Worm (Caenorhabditis elegans) whole organism, L1 larva: Measurements from ENCODE around the gene chat-1.

Experiments used
- C04F5.9 ChIP-seq: sonication (generic microtip); optimal IDR thresholded peaks from 2 replicates; lab custom pipeline; 2016; ENCODE audit warnings: missing genetic modification characterization, missing compliant biosample characterization
- C16A3.4 ChIP-seq: fragments of 150-350 bp; optimal IDR thresholded peaks from 2 replicates; lab custom pipeline; 2014; ENCODE audit warnings: missing biosample characterization, missing genetic modification characterization
- Y116A8C.19 ChIP-seq: sonication (generic microtip); optimal IDR thresholded peaks from 2 replicates; lab custom pipeline; 2016; ENCODE audit warnings: missing compliant biosample characterization, missing genetic modification characterization, borderline replicate concordance
- aha-1 ChIP-seq: fragments of 150-350 bp; optimal IDR thresholded peaks from 2 replicates; lab custom pipeline; 2014; ENCODE audit warnings: missing biosample characterization, missing genetic modification characterization
- aly-2 ChIP-seq: fragments of 150-350 bp; optimal IDR thresholded peaks from 2 replicates; lab custom pipeline; 2014; ENCODE audit warnings: missing biosample characterization, missing genetic modification characterization
- ama-1 ChIP-seq: fragments of 150-350 bp; optimal IDR thresholded peaks from 2 replicates; lab custom pipeline; 2014
- blmp-1 ChIP-seq: fragments of 150-350 bp; optimal IDR thresholded peaks from 2 replicates; lab custom pipeline; 2014; ENCODE audit warnings: missing biosample characterization, missing genetic modification characterization
- ceh-82 ChIP-seq, 3 experiments: fragments of 150-350 bp in 1 of 3; sonication (generic microtip) in 2 of 3; optimal IDR thresholded peaks; 2 replicates each; lab custom pipeline; 2014 to 2017; ENCODE audit warnings: missing biosample characterization in 3 of 3, missing genetic modification characterization in 3 of 3
- ceh-88 ChIP-seq: fragments of 200-800 bp; sonication (Bioruptor generic); IDR thresholded peaks from 2 replicates; pipeline ENCODE4 v1.3.6; 2022; ENCODE audit warnings: missing genetic modification characterization, missing compliant biosample characterization
- dpl-1 ChIP-seq, 3 experiments: fragments of 150-350 bp in 2 of 3; sonication (generic microtip) in 1 of 3; optimal IDR thresholded peaks; 2 replicates each; lab custom pipeline; 2014 to 2017; ENCODE audit warnings: missing biosample characterization in 3 of 3, missing genetic modification characterization in 3 of 3, missing genetic modification reagents in 3 of 3
- dsc-1 ChIP-seq: sonication (generic microtip); optimal IDR thresholded peaks from 2 replicates; lab custom pipeline; 2016; ENCODE audit warnings: mild to moderate bottlenecking, missing genetic modification characterization, missing compliant biosample characterization
- efl-1 ChIP-seq, 4 experiments: fragments of 150-350 bp; optimal IDR thresholded peaks in 3 of 4; peaks in 1 of 4; 1 replicate in 1 of 4; 2 replicates in 3 of 4; lab custom pipeline; 2014; ENCODE audit warnings: missing biosample characterization in 2 of 4, missing genetic modification characterization in 2 of 4, missing genetic modification reagents in 2 of 4
- elt-2 ChIP-seq: sonication (generic microtip); optimal IDR thresholded peaks from 2 replicates; lab custom pipeline; 2016; ENCODE audit warnings: missing genetic modification characterization, mild to moderate bottlenecking, inconsistent platforms, missing compliant biosample characterization, missing genetic modification reagents
- fkh-10 ChIP-seq: sonication (generic microtip); optimal IDR thresholded peaks from 2 replicates; lab custom pipeline; 2017; ENCODE audit warnings: missing biosample characterization, missing genetic modification reagents, missing genetic modification characterization
- fkh-8 ChIP-seq: sonication (generic microtip); optimal IDR thresholded peaks from 2 replicates; lab custom pipeline; 2016; ENCODE audit warnings: mild to moderate bottlenecking, missing genetic modification characterization, missing compliant biosample characterization
- fos-1 ChIP-seq: fragments of 150-350 bp; optimal IDR thresholded peaks from 2 replicates; lab custom pipeline; 2014; ENCODE audit warnings: missing biosample characterization, missing genetic modification characterization
- isw-1 ChIP-seq: fragments of 200-800 bp; sonication (Bioruptor generic); IDR thresholded peaks from 2 replicates; pipeline ENCODE4 v1.3.6; 2022; ENCODE audit warnings: missing genetic modification characterization, missing compliant biosample characterization
- jun-1 ChIP-seq: fragments of 150-350 bp; optimal IDR thresholded peaks from 2 replicates; lab custom pipeline; 2014; ENCODE audit warnings: missing biosample characterization, missing genetic modification reagents, missing genetic modification characterization
- lin-13 ChIP-seq: fragments of 150-350 bp; optimal IDR thresholded peaks from 2 replicates; lab custom pipeline; 2014; ENCODE audit warnings: missing biosample characterization, missing genetic modification reagents, missing genetic modification characterization
- lin-14 ChIP-seq: fragments of 200-800 bp; sonication (Bioruptor generic); optimal IDR thresholded peaks from 2 replicates; lab custom pipeline; 2018; ENCODE audit warnings: mild to moderate bottlenecking, missing genetic modification characterization, moderate library complexity, missing compliant biosample characterization
- lin-35 ChIP-seq, 2 experiments: fragments of 150-350 bp; optimal IDR thresholded peaks; 2 replicates each; lab custom pipeline; 2014; ENCODE audit warnings: missing biosample characterization in 2 of 2, missing genetic modification characterization in 2 of 2, missing genetic modification reagents in 2 of 2
- lin-39 ChIP-seq: fragments of 150-350 bp; optimal IDR thresholded peaks from 2 replicates; lab custom pipeline; 2014; ENCODE audit warnings: missing biosample characterization, missing genetic modification reagents, missing genetic modification characterization
- lir-3 ChIP-seq: sonication (generic microtip); optimal IDR thresholded peaks from 2 replicates; lab custom pipeline; 2016; ENCODE audit warnings: mild to moderate bottlenecking, missing genetic modification characterization, moderate library complexity, missing compliant biosample characterization; ENCODE audit not compliant: poor library complexity
- lsy-2 ChIP-seq, 2 experiments: fragments of 150-350 bp; optimal IDR thresholded peaks; 2 replicates each; lab custom pipeline; 2014; ENCODE audit warnings: missing biosample characterization in 2 of 2, missing genetic modification characterization in 2 of 2
- mab-9 ChIP-seq: fragments of 200-800 bp; sonication (Bioruptor generic); IDR thresholded peaks from 2 replicates; pipeline ENCODE4 v1.3.6; 2022; ENCODE audit warnings: missing genetic modification reagents, missing genetic modification characterization, missing compliant biosample characterization
- mdl-1 ChIP-seq, 2 experiments: fragments of 150-350 bp; optimal IDR thresholded peaks; 2 replicates each; lab custom pipeline; 2014 to 2017; ENCODE audit warnings: missing biosample characterization in 2 of 2, missing genetic modification characterization in 2 of 2, inconsistent platforms in 1 of 2
- mef-2 ChIP-seq: fragments of 150-350 bp; optimal IDR thresholded peaks from 2 replicates; lab custom pipeline; 2014; ENCODE audit warnings: missing biosample characterization, missing genetic modification characterization
- mep-1 ChIP-seq: fragments of 150-350 bp; optimal IDR thresholded peaks from 2 replicates; lab custom pipeline; 2014; ENCODE audit warnings: missing biosample characterization, missing genetic modification characterization
- nhr-11 ChIP-seq: fragments of 150-350 bp; optimal IDR thresholded peaks from 2 replicates; lab custom pipeline; 2014; ENCODE audit warnings: missing biosample characterization, missing genetic modification characterization
- nhr-12 ChIP-seq: sonication (generic microtip); optimal IDR thresholded peaks from 2 replicates; lab custom pipeline; 2017; ENCODE audit warnings: missing biosample characterization, missing genetic modification characterization
- nhr-19 ChIP-seq: fragments of 200-800 bp; sonication (Bioruptor generic); conservative IDR thresholded peaks from 2 replicates; pipeline ENCODE4 v1.3.6; 2022; ENCODE audit warnings: missing genetic modification characterization, missing compliant biosample characterization
- nhr-20 ChIP-seq: sonication (generic microtip); optimal IDR thresholded peaks from 2 replicates; lab custom pipeline; 2016; ENCODE audit warnings: mild to moderate bottlenecking, missing genetic modification characterization, missing compliant biosample characterization
- nhr-237 ChIP-seq: fragments of 150-350 bp; optimal IDR thresholded peaks from 2 replicates; lab custom pipeline; 2014; ENCODE audit warnings: missing biosample characterization, missing genetic modification characterization
- nhr-47 ChIP-seq: sonication (generic microtip); optimal IDR thresholded peaks from 2 replicates; lab custom pipeline; 2016; ENCODE audit warnings: mild to moderate bottlenecking, missing genetic modification characterization, moderate library complexity, missing compliant biosample characterization
- nhr-71 ChIP-seq: sonication (generic microtip); optimal IDR thresholded peaks from 2 replicates; lab custom pipeline; 2016; ENCODE audit warnings: mild to moderate bottlenecking, missing genetic modification characterization, moderate library complexity, missing compliant biosample characterization
- nhr-85 ChIP-seq: sonication (generic microtip); peaks from one replicate; lab custom pipeline; 2016; ENCODE audit warnings: missing genetic modification characterization, inconsistent platforms, missing compliant biosample characterization
- nhr-90 ChIP-seq: sonication (generic microtip); optimal IDR thresholded peaks from 2 replicates; lab custom pipeline; 2016; ENCODE audit warnings: mild to moderate bottlenecking, missing genetic modification characterization, missing compliant biosample characterization; ENCODE audit not compliant: poor library complexity
- pax-3 ChIP-seq: fragments of 200-800 bp; sonication (Bioruptor generic); optimal IDR thresholded peaks from 2 replicates; lab custom pipeline; 2018; ENCODE audit warnings: mild to moderate bottlenecking, missing genetic modification characterization, moderate library complexity, missing compliant biosample characterization
- rnt-1 ChIP-seq: sonication (generic microtip); optimal IDR thresholded peaks from 2 replicates; lab custom pipeline; 2016; ENCODE audit warnings: mild to moderate bottlenecking, missing genetic modification characterization, moderate library complexity, missing compliant biosample characterization
- skn-1 ChIP-seq: fragments of 150-350 bp; optimal IDR thresholded peaks from 2 replicates; lab custom pipeline; 2014; ENCODE audit warnings: missing biosample characterization, missing genetic modification characterization
- snpc-4 ChIP-seq: fragments of 150-350 bp; optimal IDR thresholded peaks from 2 replicates; lab custom pipeline; 2014; ENCODE audit warnings: missing biosample characterization, missing genetic modification characterization
- snu-23 ChIP-seq: sonication (generic microtip); optimal IDR thresholded peaks from 2 replicates; lab custom pipeline; 2016; ENCODE audit warnings: missing genetic modification characterization, missing compliant biosample characterization
- sox-4 ChIP-seq: sonication (generic microtip); optimal IDR thresholded peaks from 2 replicates; lab custom pipeline; 2016; ENCODE audit warnings: missing genetic modification characterization, missing compliant biosample characterization
- swsn-7 ChIP-seq: sonication (generic microtip); optimal IDR thresholded peaks from 2 replicates; lab custom pipeline; 2016; ENCODE audit warnings: missing genetic modification characterization, missing compliant biosample characterization
- tbx-2 ChIP-seq: sonication (generic microtip); optimal IDR thresholded peaks from 2 replicates; lab custom pipeline; 2016; ENCODE audit warnings: missing genetic modification characterization, missing compliant biosample characterization
- unc-130 ChIP-seq: fragments of 150-350 bp; optimal IDR thresholded peaks from 2 replicates; lab custom pipeline; 2017; ENCODE audit warnings: missing biosample characterization, missing genetic modification characterization, inconsistent platforms
- unc-86 ChIP-seq: sonication (generic microtip); optimal IDR thresholded peaks from 2 replicates; lab custom pipeline; 2016; ENCODE audit warnings: missing genetic modification characterization, missing compliant biosample characterization
- unc-98 ChIP-seq: fragments of 200-800 bp; sonication (Bioruptor generic); IDR thresholded peaks from 2 replicates; pipeline ENCODE4 v1.3.6; 2022; ENCODE audit warnings: missing genetic modification characterization, missing compliant biosample characterization
- xbp-1 ChIP-seq: sonication (generic microtip); optimal IDR thresholded peaks from 2 replicates; lab custom pipeline; 2016; ENCODE audit warnings: missing genetic modification characterization, missing compliant biosample characterization
- ztf-4 ChIP-seq: fragments of 150-350 bp; optimal IDR thresholded peaks from 2 replicates; lab custom pipeline; 2014; ENCODE audit warnings: missing biosample characterization, missing genetic modification characterization

The chat-1 gene

DNA sequence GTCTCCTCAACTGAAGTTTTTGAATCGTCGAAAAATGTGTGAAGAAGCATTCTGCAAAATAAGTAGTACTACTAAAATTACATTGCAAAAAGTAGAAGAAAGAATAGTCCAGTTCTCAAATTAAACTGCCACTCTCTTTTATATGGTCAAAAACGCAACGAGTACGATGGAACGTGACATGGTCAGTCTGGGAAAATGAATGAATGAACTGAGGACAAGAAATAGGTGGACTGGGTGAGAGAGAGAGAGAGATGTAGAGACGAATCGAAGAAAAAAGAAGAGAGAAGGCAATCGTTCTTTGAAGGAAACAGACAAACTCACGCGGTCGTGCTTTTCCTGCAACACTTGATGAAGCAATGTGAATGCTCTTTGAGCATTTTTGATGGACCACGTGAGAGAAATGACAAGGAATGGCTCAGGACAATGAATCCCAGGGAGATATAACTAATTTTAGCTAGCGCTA is 29.9 kb downstream of the chat-1 start, which contains the start of gene M01H9.3:
Gene M01H9.3 (minus strand): TSS at position 51 of the 463 bp plus-strand sequence.
- TF ChIP-seq Y116A8C.19 (tag; lab: Kevin White, UChicago) (no peak), ztf-4 (tag; lab: Kevin White, UChicago) (peak; percentile 71), dpl-1 (GFP tag; optimal IDR thresholded peaks at IDR 0.05; lab: Kevin White, UChicago) (peak; percentile 33 to 60 (median 53)), fkh-10 (GFP tag; lab: Kevin White, UChicago) (peak; percentile 8), xbp-1 (tag; lab: Kevin White, UChicago) (peak; percentile 52), lin-35 (GFP tag; optimal IDR thresholded peaks at IDR 0.05; lab: Kevin White, UChicago) (peak; percentile 62 to 80), nhr-19 (GFP tag; lab: Robert Waterston, UW) (peak; percentile 98), sox-4 (tag; lab: Kevin White, UChicago) (no peak), blmp-1 (tag; lab: Kevin White, UChicago) (no peak), jun-1 (tag; lab: Kevin White, UChicago) (peak; percentile 30), C04F5.9 (tag; lab: Kevin White, UChicago) (no peak), C16A3.4 (tag; lab: Kevin White, UChicago) (peak; percentile 58), mdl-1 (tag; optimal IDR thresholded peaks at IDR 0.05; lab: Kevin White, UChicago) (peak in 1 of 2 experiments; percentile 97), ama-1 (lab: Kevin White, UChicago) (peak; percentile 65), lir-3 (peak; percentile 78), aly-2 (peak; percentile 7), ceh-82 (tag; optimal IDR thresholded peaks at IDR 0.05; lab: Kevin White, UChicago) (peak in 2 of 3 experiments; percentile 14 to 41), pax-3 (tag; lab: Kevin White, UChicago) (peak; percentile 16), unc-98 (GFP tag; lab: Robert Waterston, UW) (no peak), rnt-1 (tag; lab: Kevin White, UChicago) (peak; percentile 79), snu-23 (GFP tag; lab: Kevin White, UChicago) (peak; percentile 89), nhr-90 (tag; lab: Kevin White, UChicago) (peak; percentile 30), unc-86 (peak; percentile 80), nhr-237 (tag; lab: Kevin White, UChicago) (no peak), aha-1 (tag; lab: Kevin White, UChicago) (no peak), mep-1 (tag; lab: Kevin White, UChicago) (peak; percentile 57), lsy-2 (tag; optimal IDR thresholded peaks at IDR 0.05; lab: Kevin White, UChicago) (peak; percentile 66 to 79), nhr-12 (tag; lab: Kevin White, UChicago) (no peak), fkh-8 (tag; lab: Kevin White, UChicago) (peak; percentile 59), unc-130 (tag; lab: Kevin White, UChicago) (peak; percentile 85), elt-2 (tag; lab: Kevin White, UChicago) (peak; percentile 65), lin-13 (GFP tag; lab: Kevin White, UChicago) (peak; percentile 4), fos-1 (tag; lab: Kevin White, UChicago) (no peak), nhr-85 (tag; lab: Kevin White, UChicago) (peak; percentile 79), nhr-11 (tag; lab: Kevin White, UChicago) (no peak), ceh-88 (peak; percentile 35; the same call in 1 of the 2 replicates), dsc-1 (tag; lab: Kevin White, UChicago) (no peak), nhr-47 (peak; percentile 51), mef-2 (tag; lab: Kevin White, UChicago) (peak; percentile 67), snpc-4 (tag; lab: Kevin White, UChicago) (no peak), skn-1 (tag; lab: Kevin White, UChicago) (peak; percentile 21), swsn-7 (peak; percentile 67), efl-1 (optimal IDR thresholded peaks at IDR 0.05; lab: Kevin White, UChicago) (peak; percentile 22 to 54), efl-1 (GFP tag; optimal IDR thresholded peaks at IDR 0.05 in 1 of 2; lab: Kevin White, UChicago) (peak; percentile 26 to 93), nhr-71 (tag; lab: Kevin White, UChicago) (peak; percentile 92), tbx-2 (tag; lab: Kevin White, UChicago) (peak; percentile 82), mab-9 (GFP tag; lab: Robert Waterston, UW) (no peak), isw-1 (GFP tag; lab: Robert Waterston, UW) (peak; percentile 27), nhr-20 (tag; lab: Kevin White, UChicago) (peak; percentile 89), lin-39 (peak; percentile 48), lin-14 (GFP tag; lab: Kevin White, UChicago) (peak; percentile 96)
